Fruit fly (Drosophila melanogaster) whole organism, adult: Measurements from ENCODE around the gene CG13127.

Experiments used
- CG11617 ChIP-seq: fragments of 200-800 bp; sonication (Bioruptor generic); optimal IDR thresholded peaks from 2 replicates; lab custom pipeline; 2017; ENCODE audit warnings: mild to moderate bottlenecking, missing biosample characterization, missing genetic modification reagents, missing genetic modification characterization
- CG12768 ChIP-seq: fragments of 200-800 bp; sonication (Bioruptor generic); optimal IDR thresholded peaks from 2 replicates; lab custom pipeline; 2017; ENCODE audit warnings: missing biosample characterization, missing genetic modification characterization, mild to moderate bottlenecking, moderate library complexity, missing genetic modification reagents
- CG14711 ChIP-seq: fragments of 200-800 bp; sonication (Bioruptor generic); optimal IDR thresholded peaks from 2 replicates; lab custom pipeline; 2018; ENCODE audit warnings: missing biosample characterization, mild to moderate bottlenecking, missing genetic modification characterization, moderate library complexity
- CG1620 ChIP-seq: fragments of 200-800 bp; sonication (Bioruptor generic); optimal IDR thresholded peaks from 2 replicates; lab custom pipeline; 2016; ENCODE audit warnings: missing biosample characterization, missing genetic modification characterization
- CG33017 ChIP-seq: fragments of 200-800 bp; sonication (Bioruptor generic); optimal IDR thresholded peaks from 2 replicates; lab custom pipeline; 2018; ENCODE audit warnings: missing biosample characterization, mild to moderate bottlenecking, missing genetic modification characterization, moderate library complexity
- CG5204 ChIP-seq: fragments of 200-800 bp; sonication (Bioruptor generic); optimal IDR thresholded peaks from 2 replicates; lab custom pipeline; 2016; ENCODE audit warnings: missing biosample characterization, missing genetic modification characterization
- CG7045 ChIP-seq: fragments of 200-800 bp; sonication (Bioruptor generic); optimal IDR thresholded peaks from 2 replicates; lab custom pipeline; 2017; ENCODE audit warnings: missing biosample characterization, mild to moderate bottlenecking, missing genetic modification characterization
- CG7101 ChIP-seq: fragments of 200-800 bp; sonication (Bioruptor generic); optimal IDR thresholded peaks from 2 replicates; lab custom pipeline; 2018; ENCODE audit warnings: missing biosample characterization, mild to moderate bottlenecking, missing genetic modification characterization, moderate library complexity
- Clk ChIP-seq: fragments of 200-800 bp; sonication (Bioruptor generic); optimal IDR thresholded peaks from 2 replicates; lab custom pipeline; 2017; ENCODE audit warnings: missing biosample characterization, missing genetic modification characterization
- Crg-1 ChIP-seq: fragments of 200-800 bp; sonication (Bioruptor generic); optimal IDR thresholded peaks from 2 replicates; lab custom pipeline; 2016; ENCODE audit warnings: missing biosample characterization, missing genetic modification characterization
- Hr96 ChIP-seq: fragments of 200-800 bp; sonication (Bioruptor generic); optimal IDR thresholded peaks from 2 replicates; lab custom pipeline; 2016; ENCODE audit warnings: missing biosample characterization, missing genetic modification characterization
- Mnt ChIP-seq: fragments of 200-800 bp; sonication (Bioruptor generic); optimal IDR thresholded peaks from 2 replicates; lab custom pipeline; 2016; ENCODE audit warnings: missing biosample characterization, mild to moderate bottlenecking, missing genetic modification characterization
- bab1 ChIP-seq: fragments of 200-800 bp; sonication (Bioruptor generic); optimal IDR thresholded peaks from 3 replicates; lab custom pipeline; 2019; ENCODE audit warnings: missing biosample characterization, mild to moderate bottlenecking, missing genetic modification characterization, moderate library complexity
- cic ChIP-seq: fragments of 200-800 bp; sonication (Bioruptor generic); optimal IDR thresholded peaks from 2 replicates; lab custom pipeline; 2017; ENCODE audit warnings: missing biosample characterization, mild to moderate bottlenecking, missing genetic modification characterization, moderate library complexity
- cnc ChIP-seq, 2 experiments: fragments of >200 bp; optimal IDR thresholded peaks; 2 replicates each; lab custom pipeline; 2017
- kay ChIP-seq: fragments of 200-800 bp; sonication (Bioruptor generic); peaks from one replicate; lab custom pipeline; 2016; ENCODE audit warnings: missing biosample characterization, missing genetic modification characterization, borderline replicate concordance
- ovo ChIP-seq: fragments of 200-800 bp; sonication (Bioruptor generic); optimal IDR thresholded peaks from 2 replicates; lab custom pipeline; 2016; ENCODE audit warnings: missing biosample characterization, missing genetic modification characterization
- pad ChIP-seq: fragments of 200-800 bp; sonication (Bioruptor generic); optimal IDR thresholded peaks from 3 replicates; lab custom pipeline; 2017; ENCODE audit warnings: missing biosample characterization, missing genetic modification characterization, mild to moderate bottlenecking, moderate library complexity, missing genetic modification reagents
- tj ChIP-seq: fragments of 200-800 bp; sonication (Bioruptor generic); optimal IDR thresholded peaks from 3 replicates; lab custom pipeline; 2017; ENCODE audit warnings: missing biosample characterization, mild to moderate bottlenecking, missing genetic modification characterization, moderate library complexity
- toe ChIP-seq: fragments of 200-800 bp; sonication (Bioruptor generic); optimal IDR thresholded peaks from 2 replicates; lab custom pipeline; 2016; ENCODE audit warnings: missing biosample characterization, missing genetic modification characterization

CG13127 gene

DNA sequence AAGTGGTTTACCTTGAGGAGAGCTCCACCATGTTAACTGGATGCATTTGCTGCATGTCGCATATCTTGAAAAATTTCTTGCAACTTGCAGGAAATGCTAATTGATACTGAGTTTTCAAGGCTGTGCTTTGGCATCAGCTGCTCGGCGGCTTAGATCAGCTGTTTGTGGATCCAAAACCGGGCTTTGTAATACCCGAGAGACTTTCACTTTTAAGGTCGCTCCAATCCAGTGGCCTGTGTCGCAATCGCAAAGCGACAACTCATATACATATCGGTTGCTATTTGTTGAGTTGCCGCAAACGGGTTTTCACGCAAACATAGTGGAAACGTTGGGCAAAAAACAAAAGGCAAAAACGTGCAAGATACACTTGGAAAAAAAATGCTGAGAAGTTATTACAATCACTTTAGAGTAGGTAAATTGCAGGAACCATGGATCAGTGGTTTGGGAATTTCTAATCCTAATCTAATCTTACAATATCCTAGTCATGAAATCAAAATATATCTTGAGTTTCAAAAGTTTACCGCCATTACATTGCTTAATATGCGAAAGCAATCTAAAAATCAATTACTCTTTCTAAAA is 9.4 kb downstream of the CG13127 start:
- TF ChIP-seq CG11617 (GFP tag; lab: Kevin White, UChicago), result no peak
- TF ChIP-seq CG5204 (GFP tag; lab: Kevin White, UChicago), result no peak
- no peak for TF ChIP-seq Mnt
- TF ChIP-seq Crg-1 (GFP tag; lab: Kevin White, UChicago), result no peak
- TF ChIP-seq ovo (GFP tag; lab: Kevin White, UChicago), result no peak
- TF ChIP-seq CG7101 (tag; lab: Kevin White, UChicago), result no peak
- TF ChIP-seq kay (GFP tag; lab: Kevin White, UChicago), result no peak
- no peak for TF ChIP-seq CG14711
- TF ChIP-seq pad (GFP tag; lab: Kevin White, UChicago), result no peak
- no peak for TF ChIP-seq bab1 (GFP tag; lab: Kevin White, UChicago)
- TF ChIP-seq cic (GFP tag; lab: Kevin White, UChicago), result no peak
- TF ChIP-seq Clk (GFP tag; lab: Kevin White, UChicago), result no peak
- TF ChIP-seq Hr96 (GFP tag; lab: Kevin White, UChicago), result no peak
- no peak for TF ChIP-seq CG33017 (tag; lab: Kevin White, UChicago)
- TF ChIP-seq CG1620, result no peak
- no peak for TF ChIP-seq CG12768 (GFP tag; lab: Kevin White, UChicago)
- TF ChIP-seq CG7045 (GFP tag; lab: Kevin White, UChicago), result no peak
- no peak for TF ChIP-seq toe (GFP tag; lab: Kevin White, UChicago)
- TF ChIP-seq cnc (optimal IDR thresholded peaks at IDR 0.05; lab: Kevin White, UChicago), result no peak

- TF ChIP-seq cic (GFP tag; lab: Kevin White, UChicago) (peak; percentile 16), Crg-1 (GFP tag; lab: Kevin White, UChicago) (no peak), kay (GFP tag; lab: Kevin White, UChicago) (peak; percentile 66), CG7101 (tag; lab: Kevin White, UChicago) (no peak), bab1 (GFP tag; lab: Kevin White, UChicago) (no peak), CG33017 (tag; lab: Kevin White, UChicago) (peak; percentile 15)
Observed at dm6 chr2L:10049280-10049679, 22.8 kb downstream of the CG13127 start, which contains the start of gene CG33301. Gene CG33301 (plus strand): TSS chr2L:10049580.

- TF ChIP-seq ovo (GFP tag; lab: Kevin White, UChicago) (no peak), CG1620 (no peak), CG5204 (GFP tag; lab: Kevin White, UChicago) (no peak), CG14711 (no peak), Clk (GFP tag; lab: Kevin White, UChicago) (no peak), CG12768 (GFP tag; lab: Kevin White, UChicago) (no peak), tj (GFP tag; lab: Kevin White, UChicago) (no peak), Mnt (no peak), bab1 (GFP tag; lab: Kevin White, UChicago) (no peak), Hr96 (GFP tag; lab: Kevin White, UChicago) (no peak), CG7101 (tag; lab: Kevin White, UChicago) (no peak), kay (GFP tag; lab: Kevin White, UChicago) (no peak), CG11617 (GFP tag; lab: Kevin White, UChicago) (no peak), pad (GFP tag; lab: Kevin White, UChicago) (no peak), cnc (optimal IDR thresholded peaks at IDR 0.05; lab: Kevin White, UChicago) (no peak), CG33017 (tag; lab: Kevin White, UChicago) (no peak), toe (GFP tag; lab: Kevin White, UChicago) (no peak), CG7045 (GFP tag; lab: Kevin White, UChicago) (no peak), Crg-1 (GFP tag; lab: Kevin White, UChicago) (no peak)
Observed at dm6 chr2L:10053583-10054263, 27.2 kb downstream of the CG13127 start, which contains the start of gene Cpr31A. Gene Cpr31A (plus strand): TSS chr2L:10054213.

DNA sequence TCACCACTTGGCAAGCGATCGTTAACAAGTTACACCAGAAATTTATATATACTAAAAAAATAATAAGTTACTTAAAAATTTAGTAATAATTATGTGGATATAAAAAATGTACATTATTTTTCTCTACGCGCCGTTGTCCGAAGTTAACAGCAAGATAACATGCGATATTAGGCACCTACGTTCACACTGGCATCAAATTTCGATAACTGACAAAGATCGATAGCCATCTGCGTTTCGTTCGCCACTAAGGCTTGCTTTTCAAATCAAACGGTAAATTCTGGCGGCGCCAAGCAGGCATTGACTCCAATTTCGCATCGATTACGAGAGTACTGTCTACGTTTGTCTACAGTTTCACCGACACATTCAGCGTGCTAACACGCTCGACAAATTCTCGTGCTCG is 30.2 kb downstream of the CG13127 start, which contains the start of gene Pen:
Gene Pen, plus strand, starts transcription at position 196 of the 400 bp plus-strand sequence.
- TF ChIP-seq CG11617 (GFP tag; lab: Kevin White, UChicago) (no peak), tj (GFP tag; lab: Kevin White, UChicago) (no peak), bab1 (GFP tag; lab: Kevin White, UChicago) (no peak), CG7101 (tag; lab: Kevin White, UChicago) (no peak), CG7045 (GFP tag; lab: Kevin White, UChicago) (no peak), Mnt (no peak), toe (GFP tag; lab: Kevin White, UChicago) (no peak), CG14711 (no peak), Hr96 (GFP tag; lab: Kevin White, UChicago) (no peak), cic (GFP tag; lab: Kevin White, UChicago) (no peak), Crg-1 (GFP tag; lab: Kevin White, UChicago) (no peak), CG33017 (tag; lab: Kevin White, UChicago) (no peak)

- TF ChIP-seq CG7101 (tag; lab: Kevin White, UChicago) (peak; percentile 52), Mnt (no peak), cnc (optimal IDR thresholded peaks at IDR 0.05; lab: Kevin White, UChicago) (no peak), ovo (GFP tag; lab: Kevin White, UChicago) (no peak), tj (GFP tag; lab: Kevin White, UChicago) (no peak), Clk (GFP tag; lab: Kevin White, UChicago) (no peak), toe (GFP tag; lab: Kevin White, UChicago) (no peak), CG11617 (GFP tag; lab: Kevin White, UChicago) (no peak), pad (GFP tag; lab: Kevin White, UChicago) (peak; percentile 65), CG14711 (peak; percentile 56), Crg-1 (GFP tag; lab: Kevin White, UChicago) (no peak), Hr96 (GFP tag; lab: Kevin White, UChicago) (peak; percentile 27), CG12768 (GFP tag; lab: Kevin White, UChicago) (no peak), cic (GFP tag; lab: Kevin White, UChicago) (no peak), CG7045 (GFP tag; lab: Kevin White, UChicago) (no peak), CG33017 (tag; lab: Kevin White, UChicago) (no peak), bab1 (GFP tag; lab: Kevin White, UChicago) (peak; percentile 86), kay (GFP tag; lab: Kevin White, UChicago) (no peak), CG1620 (peak; percentile 3), CG5204 (GFP tag; lab: Kevin White, UChicago) (no peak)
Observed at dm6 chr2L:10057236-10057635, 30.8 kb downstream of the CG13127 start.
